Worm (Caenorhabditis elegans) whole organism, L4 larva: ENCODE data around the gene ZK1240.3.

Source experiments
- ZK546.5 ChIP-seq, 2 experiments: sonication (generic microtip); optimal IDR thresholded peaks; 2 replicates each; lab custom pipeline; 2017; ENCODE audit warnings: missing biosample characterization in 2 of 2, missing genetic modification characterization in 2 of 2
- ces-1 ChIP-seq: fragments of 150-350 bp; sonication (generic microtip); optimal IDR thresholded peaks from 4 replicates; lab custom pipeline; 2014; ENCODE audit warnings: missing biosample characterization, missing genetic modification reagents, missing genetic modification characterization
- egl-43 ChIP-seq: fragments of 200-800 bp; sonication (Bioruptor generic); IDR thresholded peaks from 2 replicates; pipeline ENCODE4 v1.3.6; 2022; ENCODE audit warnings: missing genetic modification reagents, missing genetic modification characterization, missing compliant biosample characterization
- hlh-30 ChIP-seq: sonication (generic microtip); optimal IDR thresholded peaks from 2 replicates; lab custom pipeline; 2017; ENCODE audit warnings: antibody characterized with exemption, mild to moderate bottlenecking, missing genetic modification characterization, missing compliant biosample characterization; ENCODE audit not compliant: insufficient read depth
- lin-39 ChIP-seq: fragments of 150-350 bp; optimal IDR thresholded peaks from 2 replicates; lab custom pipeline; 2014; ENCODE audit warnings: missing biosample characterization, missing genetic modification reagents, missing genetic modification characterization
- mdl-1 ChIP-seq, 2 experiments: fragments of 150-350 bp in 1 of 2; sonication (generic microtip) in 1 of 2; optimal IDR thresholded peaks; 2 replicates each; lab custom pipeline; 2014 to 2017; ENCODE audit warnings: missing biosample characterization in 2 of 2, missing genetic modification characterization in 2 of 2
- nhr-11 ChIP-seq: fragments of 150-350 bp; optimal IDR thresholded peaks from 2 replicates; lab custom pipeline; 2014; ENCODE audit warnings: missing biosample characterization, missing genetic modification characterization
- nhr-237 ChIP-seq: sonication (generic microtip); optimal IDR thresholded peaks from 2 replicates; lab custom pipeline; 2017; ENCODE audit warnings: missing biosample characterization, missing genetic modification characterization
- nhr-77 ChIP-seq: fragments of 150-350 bp; optimal IDR thresholded peaks from 2 replicates; lab custom pipeline; 2014; ENCODE audit warnings: missing biosample characterization, missing genetic modification characterization
- zag-1 ChIP-seq: fragments of 150-350 bp; optimal IDR thresholded peaks from 2 replicates; lab custom pipeline; 2014; ENCODE audit warnings: missing biosample characterization, missing genetic modification characterization

ce11 chrII:2346672-2347071, 26.5 kb downstream of the ZK1240.3 start, which contains the start of gene F43C11.4:
- TF ChIP-seq nhr-77 (tag; lab: Kevin White, UChicago) = no peak
- no peak for TF ChIP-seq nhr-237 (tag; lab: Kevin White, UChicago)
- TF ChIP-seq hlh-30 (tag; lab: Kevin White, UChicago) = no peak
- no peak for TF ChIP-seq zag-1 (tag; lab: Kevin White, UChicago)
- no peak for TF ChIP-seq nhr-11
- no peak for TF ChIP-seq ces-1 (GFP tag; lab: Kevin White, UChicago)
- TF ChIP-seq mdl-1 (tag; optimal IDR thresholded peaks at IDR 0.05; lab: Kevin White, UChicago) = no peak
- TF ChIP-seq lin-39 (tag; lab: Kevin White, UChicago) = no peak
- TF ChIP-seq egl-43 (GFP tag; lab: Robert Waterston, UW) = no peak
- TF ChIP-seq ZK546.5 (tag; optimal IDR thresholded peaks at IDR 0.05; lab: Kevin White, UChicago) = no peak
